Fruit fly (Drosophila melanogaster) whole organism, pupa: ENCODE measurements around the gene Ork1.

Experiments
- CG10348 ChIP-seq: fragments of 200-800 bp; sonication (Bioruptor generic); IDR thresholded peaks from 2 replicates; pipeline ENCODE4 v1.3.6; 2022; ENCODE audit warnings: missing biosample characterization, missing genetic modification characterization
- CG12605 ChIP-seq: fragments of 200-800 bp; sonication (Bioruptor generic); IDR thresholded peaks from 2 replicates; pipeline ENCODE4 v1.3.6; 2022; ENCODE audit warnings: missing biosample characterization, missing genetic modification characterization
- CG13204 ChIP-seq: fragments of 200-800 bp; sonication (Bioruptor generic); optimal IDR thresholded peaks from 2 replicates; lab custom pipeline; 2018; ENCODE audit warnings: missing biosample characterization, mild to moderate bottlenecking, missing genetic modification characterization, moderate library complexity
- CG14655 ChIP-seq: fragments of 200-800 bp; sonication (Bioruptor generic); optimal IDR thresholded peaks from 3 replicates; lab custom pipeline; 2017; ENCODE audit warnings: mild to moderate bottlenecking, missing biosample characterization, missing genetic modification reagents, missing genetic modification characterization
- CG15710 ChIP-seq: fragments of 200-800 bp; sonication (Bioruptor generic); optimal IDR thresholded peaks from 2 replicates; lab custom pipeline; 2018; ENCODE audit warnings: missing biosample characterization, mild to moderate bottlenecking, missing genetic modification characterization, moderate library complexity
- CG17806 ChIP-seq: fragments of 200-800 bp; sonication (Bioruptor generic); optimal IDR thresholded peaks from 2 replicates; lab custom pipeline; 2018; ENCODE audit warnings: missing biosample characterization, mild to moderate bottlenecking, missing genetic modification characterization, moderate library complexity
- CG32121 ChIP-seq: fragments of 200-800 bp; sonication (Bioruptor generic); IDR thresholded peaks from 2 replicates; pipeline ENCODE4 v1.3.6; 2022; ENCODE audit warnings: missing biosample characterization, missing genetic modification characterization
- CG34367 ChIP-seq: fragments of 200-800 bp; sonication (Bioruptor generic); optimal IDR thresholded peaks from 2 replicates; lab custom pipeline; 2018; ENCODE audit warnings: missing biosample characterization, mild to moderate bottlenecking, missing genetic modification characterization
- CG4496 ChIP-seq: fragments of 200-800 bp; sonication (Bioruptor generic); IDR thresholded peaks from 3 replicates; pipeline ENCODE4 v1.3.6; 2022; ENCODE audit warnings: missing biosample characterization, missing genetic modification characterization
- CG8159 ChIP-seq: fragments of 200-800 bp; sonication (Bioruptor generic); optimal IDR thresholded peaks from 3 replicates; lab custom pipeline; 2018; ENCODE audit warnings: missing biosample characterization, mild to moderate bottlenecking, missing genetic modification characterization, moderate library complexity
- CG8301 ChIP-seq: fragments of 200-800 bp; sonication (Bioruptor generic); optimal IDR thresholded peaks from 2 replicates; lab custom pipeline; 2018; ENCODE audit warnings: missing biosample characterization, mild to moderate bottlenecking, missing genetic modification characterization
- CG9948 ChIP-seq: fragments of 200-800 bp; sonication (Bioruptor generic); optimal IDR thresholded peaks from 2 replicates; lab custom pipeline; 2018; ENCODE audit warnings: missing biosample characterization, mild to moderate bottlenecking, missing genetic modification characterization, moderate library complexity
- D1 ChIP-seq: fragments of 200-800 bp; sonication (Bioruptor generic); optimal IDR thresholded peaks from 2 replicates; lab custom pipeline; 2018; ENCODE audit warnings: missing biosample characterization, mild to moderate bottlenecking, missing genetic modification characterization, moderate library complexity
- EcR ChIP-seq: fragments of 200-800 bp; sonication (Bioruptor generic); optimal IDR thresholded peaks from 3 replicates; lab custom pipeline; 2019; ENCODE audit warnings: missing biosample characterization, missing genetic modification characterization, mild to moderate bottlenecking, moderate library complexity, missing genetic modification reagents
- Ets98B ChIP-seq: fragments of 200-800 bp; sonication (Bioruptor generic); IDR thresholded peaks from 2 replicates; pipeline ENCODE4 v1.3.6; 2022; ENCODE audit warnings: missing biosample characterization, missing genetic modification characterization
- Pif1A ChIP-seq: fragments of 200-800 bp; sonication (Bioruptor generic); optimal IDR thresholded peaks from 3 replicates; lab custom pipeline; 2016; ENCODE audit warnings: missing biosample characterization, missing genetic modification characterization
- Pif1B ChIP-seq: fragments of 200-800 bp; sonication (Bioruptor generic); optimal IDR thresholded peaks from 3 replicates; lab custom pipeline; 2016; ENCODE audit warnings: missing biosample characterization, missing genetic modification characterization
- Snoo ChIP-seq: fragments of 200-800 bp; sonication (Bioruptor generic); optimal IDR thresholded peaks from 3 replicates; lab custom pipeline; 2017; ENCODE audit warnings: missing biosample characterization, mild to moderate bottlenecking, missing genetic modification characterization, inconsistent platforms
- fd96Ca ChIP-seq: fragments of 200-800 bp; sonication (Bioruptor generic); IDR thresholded peaks from 3 replicates; pipeline ENCODE4 v1.3.6; 2022; ENCODE audit warnings: missing biosample characterization, missing genetic modification characterization
- gl ChIP-seq: fragments of 200-800 bp; sonication (Bioruptor generic); optimal IDR thresholded peaks from 2 replicates; lab custom pipeline; 2018; ENCODE audit warnings: missing biosample characterization, mild to moderate bottlenecking, missing genetic modification characterization
- rn ChIP-seq: fragments of 200-800 bp; sonication (Bioruptor generic); IDR thresholded peaks from 2 replicates; pipeline ENCODE4 v1.3.6; 2022; ENCODE audit warnings: missing biosample characterization, missing genetic modification characterization

Ork1 gene

DNA sequence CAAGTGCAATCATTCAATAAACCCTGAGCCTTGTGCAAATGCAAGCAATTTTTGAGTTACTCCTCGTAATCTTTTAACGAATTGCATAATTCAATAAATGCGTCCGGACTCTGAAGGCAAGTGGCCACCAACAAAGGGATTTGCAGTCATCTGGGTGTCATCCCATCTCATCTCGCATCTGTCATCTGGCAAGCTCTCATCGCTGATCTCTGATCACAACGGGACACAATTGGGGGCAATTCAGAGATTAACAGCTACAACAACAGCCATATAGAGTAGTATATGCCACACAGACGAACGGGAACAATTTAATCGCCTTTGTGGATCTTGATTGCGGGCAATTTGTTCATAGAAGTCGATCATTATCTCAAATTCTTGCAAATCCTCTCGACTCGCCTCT, 7.3 kb downstream of the Ork1 start:
- TF ChIP-seq CG32121, result no peak
- TF ChIP-seq fd96Ca (GFP tag; lab: Robert Waterston, UW), result no peak
- no peak for TF ChIP-seq Pif1B (GFP tag; lab: Kevin White, UChicago)
- no peak for TF ChIP-seq EcR (GFP tag; lab: Kevin White, UChicago)
- no peak for TF ChIP-seq CG8301 (tag; lab: Kevin White, UChicago)
- no peak for TF ChIP-seq Snoo (tag; lab: Kevin White, UChicago)
- no peak for TF ChIP-seq CG9948 (tag; lab: Kevin White, UChicago)
- TF ChIP-seq CG15710 (tag; lab: Kevin White, UChicago), result no peak
- no peak for TF ChIP-seq CG34367
- no peak for TF ChIP-seq CG8159 (tag; lab: Kevin White, UChicago)

DNA sequence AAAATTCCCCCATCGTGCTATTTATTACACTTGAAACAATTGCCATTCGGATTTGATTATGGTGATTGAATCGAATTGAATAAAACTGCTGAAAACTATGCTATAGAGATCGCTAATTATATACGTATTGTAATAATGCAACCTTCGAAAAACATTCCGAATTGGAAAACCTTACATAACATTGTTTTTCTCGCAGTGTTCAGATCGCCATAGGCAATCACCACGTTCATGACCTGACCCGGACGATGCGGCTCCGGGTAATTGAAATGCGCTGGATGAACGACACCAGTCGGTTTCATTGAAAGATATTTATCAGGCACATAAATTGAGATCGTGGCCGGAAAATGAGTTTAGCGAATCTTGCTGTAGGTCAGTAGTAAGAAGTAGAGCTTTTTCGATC, 8.3 kb downstream of the Ork1 start:
- TF ChIP-seq Snoo (tag; lab: Kevin White, UChicago), result no peak
- TF ChIP-seq CG4496 (GFP tag; lab: Robert Waterston, UW), result 0 out of 3 replicates have a peak, but pooled peaks have one; percentile 11
- TF ChIP-seq CG8159 (tag; lab: Kevin White, UChicago), result peak; percentile 6

DNA sequence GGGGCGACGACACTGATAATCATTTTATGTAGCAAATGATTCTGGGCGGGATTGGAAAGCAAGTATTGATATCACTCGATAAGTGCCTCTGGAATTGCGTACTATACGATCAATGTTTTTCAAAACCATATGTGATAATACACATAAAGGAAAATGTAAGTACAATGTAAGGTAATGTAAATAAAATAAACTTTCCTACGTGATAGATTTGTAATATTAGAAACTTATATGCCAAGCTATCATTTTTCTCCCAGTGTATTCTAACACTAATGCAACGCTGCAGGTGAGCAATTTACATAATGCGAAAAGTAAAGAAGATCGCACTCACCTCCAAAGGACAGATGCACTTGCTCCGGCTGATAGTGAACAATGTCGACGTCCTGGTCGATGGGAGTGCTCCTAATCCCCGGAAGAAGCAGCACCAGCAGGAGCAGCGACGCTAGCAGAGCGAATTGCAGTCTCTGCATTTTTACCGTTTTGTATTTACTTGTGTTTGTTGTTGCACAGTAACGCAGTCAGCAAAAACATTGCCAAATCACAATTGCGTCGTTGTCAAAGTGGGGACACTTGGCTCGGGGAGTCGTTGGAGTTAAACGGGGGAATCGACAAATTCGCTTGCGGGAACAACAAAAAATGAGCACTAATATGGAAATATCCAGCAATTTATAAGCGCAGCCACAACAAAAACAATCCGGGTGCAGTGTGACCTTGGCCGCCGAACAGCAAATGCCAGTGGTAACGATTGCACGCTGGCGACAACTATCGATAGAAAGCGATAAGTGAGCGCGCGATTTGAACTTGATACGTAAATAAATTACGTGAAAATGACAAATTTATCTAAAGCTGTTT, 13.7 kb downstream of the Ork1 start, which contains the start of gene CG1637:
Gene CG1637 (minus strand): TSS at position 807 of the 849 bp plus-strand sequence.
- TF ChIP-seq CG34367, result no peak
- no peak for TF ChIP-seq EcR (GFP tag; lab: Kevin White, UChicago)
- TF ChIP-seq CG4496 (GFP tag; lab: Robert Waterston, UW), result peak; percentile 55
- no peak for TF ChIP-seq Snoo (tag; lab: Kevin White, UChicago)
- no peak for TF ChIP-seq Pif1A (GFP tag; lab: Kevin White, UChicago)
- peak; percentile 29; the same call in 1 of the 2 replicates for TF ChIP-seq CG12605 (GFP tag; lab: Robert Waterston, UW)
- no peak; the same call in 2 of the 3 replicates for TF ChIP-seq fd96Ca (GFP tag; lab: Robert Waterston, UW)
- TF ChIP-seq CG17806, result peak; percentile 18
- no peak for TF ChIP-seq gl (tag; lab: Kevin White, UChicago)
- no peak for TF ChIP-seq Pif1B (GFP tag; lab: Kevin White, UChicago)
- TF ChIP-seq CG32121, result 0 out of 2 replicates have a peak, but pooled peaks have one; percentile 20
- TF ChIP-seq Ets98B (GFP tag; lab: Robert Waterston, UW), result 0 out of 2 replicates have a peak, but pooled peaks have one; percentile 9
- TF ChIP-seq CG8301 (tag; lab: Kevin White, UChicago), result peak; percentile 32
- TF ChIP-seq CG14655 (GFP tag; lab: Kevin White, UChicago), result no peak
- TF ChIP-seq CG15710 (tag; lab: Kevin White, UChicago), result peak; percentile 3
- no peak for TF ChIP-seq CG13204 (GFP tag; lab: Kevin White, UChicago)
- peak; percentile 16 for TF ChIP-seq CG9948 (tag; lab: Kevin White, UChicago)
- TF ChIP-seq CG10348, result no peak
- no peak for TF ChIP-seq CG8159 (tag; lab: Kevin White, UChicago)
- no peak for TF ChIP-seq D1 (tag; lab: Kevin White, UChicago)
- TF ChIP-seq rn (GFP tag; lab: Robert Waterston, UW), result no peak

DNA sequence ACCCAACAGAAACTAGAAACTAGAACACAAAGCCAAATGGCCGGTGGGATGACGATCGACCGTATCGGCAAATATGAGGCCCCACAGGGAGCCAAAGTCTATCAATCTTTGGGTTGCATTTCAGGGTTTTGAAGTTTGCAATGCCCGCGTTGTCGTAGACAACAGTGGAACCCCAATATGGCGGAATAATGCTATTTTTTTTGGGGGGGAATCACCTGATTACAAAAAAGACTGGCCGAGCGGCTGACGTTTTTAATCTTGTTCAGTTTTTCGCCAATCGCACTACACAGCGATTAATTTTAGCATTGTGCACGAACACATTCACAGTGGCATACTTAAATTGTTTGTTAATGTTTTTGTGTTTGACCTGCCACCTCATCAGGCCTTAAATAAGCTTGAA, 14.6 kb downstream of the Ork1 start:
- no peak for TF ChIP-seq CG12605 (GFP tag; lab: Robert Waterston, UW)
- TF ChIP-seq CG8159 (tag; lab: Kevin White, UChicago), result no peak
- TF ChIP-seq, all 21 proteins: peak for 0

DNA sequence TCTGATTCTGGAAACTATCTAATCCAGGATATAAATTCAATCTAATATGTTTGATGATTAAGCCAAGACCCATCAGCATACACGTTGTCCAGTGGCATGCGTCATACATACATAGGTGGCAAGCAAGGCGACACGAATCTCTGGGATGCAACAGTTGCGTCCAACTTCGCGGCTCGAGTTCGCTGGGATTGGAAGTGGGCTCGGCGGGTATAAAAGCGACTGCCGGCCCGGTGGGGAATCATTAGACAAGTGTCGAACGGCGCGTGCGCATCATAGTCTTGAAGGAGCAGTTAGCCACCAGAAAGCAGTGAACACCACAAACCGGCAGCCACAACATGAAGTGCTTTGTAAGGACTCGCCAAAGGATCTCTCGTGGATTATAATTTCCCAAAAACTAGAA, 22.0 kb downstream of the Ork1 start, which contains the start of gene CG2157:
Gene CG2157 (plus strand): TSS at position 240 of the 400 bp plus-strand sequence.
- no peak for TF ChIP-seq CG8159 (tag; lab: Kevin White, UChicago)
- TF ChIP-seq CG32121, result no peak
- no peak for TF ChIP-seq Pif1B (GFP tag; lab: Kevin White, UChicago)
- TF ChIP-seq CG17806, result no peak
- TF ChIP-seq CG15710 (tag; lab: Kevin White, UChicago), result no peak
- no peak for TF ChIP-seq CG34367
- no peak for TF ChIP-seq CG14655 (GFP tag; lab: Kevin White, UChicago)
- no peak for TF ChIP-seq rn (GFP tag; lab: Robert Waterston, UW)
- TF ChIP-seq Pif1A (GFP tag; lab: Kevin White, UChicago), result no peak
- no peak for TF ChIP-seq fd96Ca (GFP tag; lab: Robert Waterston, UW)
- TF ChIP-seq Snoo (tag; lab: Kevin White, UChicago), result no peak
- no peak for TF ChIP-seq CG10348
- TF ChIP-seq CG4496 (GFP tag; lab: Robert Waterston, UW), result no peak
- TF ChIP-seq CG13204 (GFP tag; lab: Kevin White, UChicago), result no peak
- no peak for TF ChIP-seq gl (tag; lab: Kevin White, UChicago)
- TF ChIP-seq CG8301 (tag; lab: Kevin White, UChicago), result no peak
- no peak for TF ChIP-seq CG9948 (tag; lab: Kevin White, UChicago)
- TF ChIP-seq D1 (tag; lab: Kevin White, UChicago), result no peak
- no peak for TF ChIP-seq EcR (GFP tag; lab: Kevin White, UChicago)

DNA sequence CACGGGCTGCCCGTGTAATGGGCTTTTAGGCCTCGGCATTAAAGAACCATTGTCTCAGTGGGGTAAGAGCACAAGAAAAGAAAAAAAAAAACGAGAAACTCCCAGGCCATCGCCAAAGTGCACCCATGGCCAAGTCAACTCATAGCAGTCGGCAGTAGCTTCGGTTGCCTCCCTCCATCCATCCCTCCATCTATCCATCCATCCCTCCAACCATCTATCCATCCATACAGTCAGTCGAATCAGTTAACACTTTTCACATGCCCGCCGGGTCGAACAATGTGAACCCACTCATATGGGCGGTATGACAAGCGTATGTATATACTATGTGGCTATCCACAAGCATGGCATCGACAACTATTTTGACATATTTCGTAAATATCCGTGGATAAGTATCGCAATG, 23.4 kb downstream of the Ork1 start:
- no peak for TF ChIP-seq gl (tag; lab: Kevin White, UChicago)
- TF ChIP-seq Snoo (tag; lab: Kevin White, UChicago), result no peak
- TF ChIP-seq Ets98B (GFP tag; lab: Robert Waterston, UW), result no peak
- no peak for TF ChIP-seq CG34367
- TF ChIP-seq CG12605 (GFP tag; lab: Robert Waterston, UW), result no peak
- TF ChIP-seq CG8159 (tag; lab: Kevin White, UChicago), result no peak
- TF ChIP-seq rn (GFP tag; lab: Robert Waterston, UW), result no peak
- TF ChIP-seq EcR (GFP tag; lab: Kevin White, UChicago), result no peak
- no peak for TF ChIP-seq CG15710 (tag; lab: Kevin White, UChicago)
- TF ChIP-seq CG9948 (tag; lab: Kevin White, UChicago), result no peak
